Fruit fly (Drosophila melanogaster) whole organism, wandering third instar larva: ENCODE results near the gene RhoGAP100F.

Experiments
- Abd-B ChIP-seq: fragments of >200 bp; optimal IDR thresholded peaks from 2 replicates; lab custom pipeline; 2017; ENCODE audit warnings: missing biosample characterization, missing genetic modification characterization
- CG32264 ChIP-seq: fragments of 200-800 bp; sonication (Bioruptor generic); optimal IDR thresholded peaks from 2 replicates; lab custom pipeline; 2016; ENCODE audit warnings: missing biosample characterization, missing genetic modification characterization
- CG9705 ChIP-seq: fragments of 200-800 bp; sonication (Bioruptor generic); optimal IDR thresholded peaks from 2 replicates; lab custom pipeline; 2018; ENCODE audit warnings: missing biosample characterization, mild to moderate bottlenecking, missing genetic modification characterization
- Dfd ChIP-seq: fragments of >200 bp; optimal IDR thresholded peaks from 2 replicates; lab custom pipeline; 2017; ENCODE audit warnings: missing biosample characterization, missing genetic modification characterization
- Dif ChIP-seq: fragments of 200-275, 200-300 bp; sonication (Bioruptor generic); optimal IDR thresholded peaks from 2 replicates; lab custom pipeline; 2018; ENCODE audit warnings: missing biosample characterization, missing genetic modification characterization; ENCODE audit not compliant: partially characterized antibody
- HLH106 ChIP-seq: fragments of 200-800 bp; optimal IDR thresholded peaks from 3 replicates; lab custom pipeline; 2019; ENCODE audit warnings: missing biosample characterization, mild to moderate bottlenecking, missing genetic modification characterization, moderate library complexity
- Hnf4 ChIP-seq: fragments of 200-800 bp; sonication (Bioruptor generic); optimal IDR thresholded peaks from 2 replicates; lab custom pipeline; 2016; ENCODE audit warnings: missing biosample characterization, mild to moderate bottlenecking, missing genetic modification characterization
- Hr78 ChIP-seq: fragments of >200 bp; optimal IDR thresholded peaks from 2 replicates; lab custom pipeline; 2017; ENCODE audit warnings: missing biosample characterization, missing genetic modification characterization
- Hr83 ChIP-seq: fragments of 200-300 bp; sonication (Bioruptor generic); optimal IDR thresholded peaks from 2 replicates; lab custom pipeline; 2016; ENCODE audit warnings: missing biosample characterization, mild to moderate bottlenecking, missing genetic modification characterization, moderate library complexity; ENCODE audit not compliant: poor library complexity, severe bottlenecking
- Jra ChIP-seq: sonication (Bioruptor generic); optimal IDR thresholded peaks from 2 replicates; lab custom pipeline; 2016; ENCODE audit warnings: missing biosample characterization, missing genetic modification characterization
- Mio ChIP-seq: sonication (Bioruptor generic); optimal IDR thresholded peaks from 2 replicates; lab custom pipeline; 2016; ENCODE audit warnings: missing biosample characterization, missing genetic modification characterization
- Myc ChIP-seq: fragments of >200 bp; optimal IDR thresholded peaks from 2 replicates; lab custom pipeline; 2017
- Sp1 ChIP-seq: fragments of 200-800 bp; sonication (Bioruptor generic); optimal IDR thresholded peaks from 3 replicates; lab custom pipeline; 2019; ENCODE audit warnings: missing biosample characterization, mild to moderate bottlenecking, missing genetic modification characterization, moderate library complexity
- Vsx2 ChIP-seq: fragments of 200-300, 225-300 bp; sonication (Bioruptor generic); optimal IDR thresholded peaks from 2 replicates; lab custom pipeline; 2018; ENCODE audit warnings: missing biosample characterization, missing genetic modification characterization; ENCODE audit not compliant: partially characterized antibody
- br ChIP-seq: fragments of 200-800 bp; sonication (Bioruptor generic); optimal IDR thresholded peaks from 2 replicates; lab custom pipeline; 2016; ENCODE audit warnings: missing biosample characterization, missing genetic modification characterization
- brk ChIP-seq: fragments of 200-800 bp; sonication (Bioruptor generic); optimal IDR thresholded peaks from 2 replicates; lab custom pipeline; 2016; ENCODE audit warnings: missing biosample characterization, mild to moderate bottlenecking, missing genetic modification characterization
- dl ChIP-seq, 2 experiments: fragments of 175-275, 200-275 bp in 1 of 2; fragments of 200-275 bp in 1 of 2; sonication (Bioruptor generic); optimal IDR thresholded peaks; lab custom pipeline; 2018; ENCODE audit warnings: mild to moderate bottlenecking in 2 of 2, missing biosample characterization in 2 of 2, missing genetic modification characterization in 2 of 2, moderate library complexity in 2 of 2; ENCODE audit not compliant: partially characterized antibody in 2 of 2, insufficient read depth in 1 of 2
- dmrt93B ChIP-seq: fragments of 200-800 bp; sonication (Bioruptor generic); optimal IDR thresholded peaks from 2 replicates; lab custom pipeline; 2018; ENCODE audit warnings: missing biosample characterization, mild to moderate bottlenecking, missing genetic modification characterization
- dsf ChIP-seq: sonication (Bioruptor generic); optimal IDR thresholded peaks from 2 replicates; lab custom pipeline; 2016; ENCODE audit warnings: missing biosample characterization, missing genetic modification characterization, borderline replicate concordance
- ey ChIP-seq: fragments of 200-800 bp; sonication (Bioruptor generic); optimal IDR thresholded peaks from 2 replicates; lab custom pipeline; 2016; ENCODE audit warnings: missing biosample characterization, missing genetic modification characterization
- foxo ChIP-seq, 2 experiments: fragments of 200-800 bp; sonication (Bioruptor generic); optimal IDR thresholded peaks; 2 replicates in 1 of 2; 3 replicates in 1 of 2; lab custom pipeline; 2016 to 2017; ENCODE audit warnings: missing biosample characterization in 2 of 2, missing genetic modification characterization in 2 of 2
- fru ChIP-seq: fragments of 200-800 bp; sonication (Bioruptor generic); optimal IDR thresholded peaks from 3 replicates; lab custom pipeline; 2016; ENCODE audit warnings: missing biosample characterization, mild to moderate bottlenecking, missing genetic modification characterization
- h ChIP-seq: fragments of 200-800 bp; sonication (Bioruptor generic); optimal IDR thresholded peaks from 3 replicates; lab custom pipeline; 2016; ENCODE audit warnings: missing biosample characterization, mild to moderate bottlenecking, missing genetic modification characterization
- jim ChIP-seq: fragments of 175-275, 200-325 bp; sonication (Bioruptor generic); optimal IDR thresholded peaks from 2 replicates; lab custom pipeline; 2016; ENCODE audit warnings: missing biosample characterization, mild to moderate bottlenecking, missing genetic modification characterization
- pan ChIP-seq: fragments of >200 bp; optimal IDR thresholded peaks from 2 replicates; lab custom pipeline; 2017
- psq ChIP-seq: fragments of 200-800 bp; sonication (Bioruptor generic); optimal IDR thresholded peaks from 3 replicates; lab custom pipeline; 2017; ENCODE audit warnings: missing biosample characterization, mild to moderate bottlenecking, missing genetic modification characterization, moderate library complexity
- sage ChIP-seq: fragments of 200-800 bp; sonication (Bioruptor generic); optimal IDR thresholded peaks from 2 replicates; lab custom pipeline; 2016; ENCODE audit warnings: missing biosample characterization, mild to moderate bottlenecking, missing genetic modification characterization
- sv ChIP-seq: fragments of 200-800 bp; sonication (Bioruptor generic); optimal IDR thresholded peaks from 3 replicates; lab custom pipeline; 2016; ENCODE audit warnings: missing biosample characterization, missing genetic modification characterization
- tai ChIP-seq: sonication (Bioruptor generic); optimal IDR thresholded peaks from 2 replicates; lab custom pipeline; 2016; ENCODE audit warnings: missing biosample characterization, missing genetic modification characterization
- usp ChIP-seq: fragments of >200 bp; optimal IDR thresholded peaks from 2 replicates; lab custom pipeline; 2017; ENCODE audit warnings: missing biosample characterization, missing genetic modification characterization
- woc ChIP-seq: sonication (Bioruptor generic); optimal IDR thresholded peaks from 2 replicates; lab custom pipeline; 2016; ENCODE audit warnings: missing biosample characterization, mild to moderate bottlenecking, missing genetic modification characterization

The RhoGAP100F gene

dm6 chr3R:31824200-31824599, 11.8 kb downstream of the RhoGAP100F start:
- TF ChIP-seq Mio (GFP tag; lab: Kevin White, UChicago) (no peak), Hnf4 (GFP tag; lab: Kevin White, UChicago) (no peak), Dfd (GFP tag; lab: Kevin White, UChicago) (no peak), Sp1 (no peak), Myc (lab: Kevin White, UChicago) (no peak), dmrt93B (GFP tag; lab: Kevin White, UChicago) (no peak), woc (no peak), dsf (GFP tag; lab: Kevin White, UChicago) (no peak), foxo (GFP tag; optimal IDR thresholded peaks at IDR 0.05; lab: Kevin White, UChicago) (no peak), HLH106 (tag; lab: Kevin White, UChicago) (no peak), br (GFP tag; lab: Kevin White, UChicago) (no peak), h (no peak), pan (lab: Kevin White, UChicago) (no peak)

DNA sequence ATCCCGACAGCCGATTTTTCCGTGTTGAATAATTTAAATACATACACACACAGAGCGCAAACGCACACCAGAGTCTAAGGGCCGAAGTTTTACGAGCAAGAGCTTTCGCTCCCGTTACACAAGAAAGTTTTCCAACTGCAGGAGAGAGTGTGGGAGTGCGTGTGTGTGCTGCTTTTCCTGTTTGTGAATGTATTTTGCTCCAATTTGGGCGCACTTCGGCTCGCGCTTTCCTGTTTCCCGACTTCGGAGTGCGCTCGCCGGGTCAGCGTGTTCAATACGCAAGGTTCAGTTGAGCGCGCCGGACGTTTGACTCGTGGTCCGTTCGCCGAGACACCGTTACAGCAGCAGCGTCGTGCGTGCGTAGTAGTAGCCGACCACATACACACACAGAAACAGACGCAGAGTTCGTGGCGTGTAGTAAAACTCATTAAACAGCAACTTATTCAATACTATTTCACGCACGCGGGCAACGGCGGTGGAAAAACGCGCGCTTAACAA, 13.2 kb downstream of the RhoGAP100F start:
- TF ChIP-seq foxo (GFP tag; optimal IDR thresholded peaks at IDR 0.05; lab: Kevin White, UChicago), result no peak
- no peak for TF ChIP-seq Mio (GFP tag; lab: Kevin White, UChicago)
- TF ChIP-seq Hr83, result no peak
- TF ChIP-seq brk (GFP tag; lab: Kevin White, UChicago), result no peak

DNA sequence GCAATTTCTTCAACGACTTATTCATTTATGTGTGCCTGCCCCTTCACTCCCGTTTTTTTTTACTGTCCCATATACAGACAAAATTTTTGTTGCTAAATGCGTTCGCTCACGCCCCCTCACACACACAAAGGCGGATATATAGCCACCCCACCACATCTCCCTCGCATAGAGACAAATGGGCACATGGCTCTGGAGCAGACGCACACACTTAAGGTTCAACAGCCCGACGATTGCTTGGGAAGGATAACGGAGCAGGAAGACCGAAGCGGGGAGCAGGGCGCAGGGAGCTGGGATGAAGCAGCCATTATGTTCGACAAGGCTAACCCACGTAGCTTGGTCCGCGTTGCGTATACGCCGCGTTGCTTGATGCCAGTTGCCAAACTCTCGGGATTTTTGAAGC, 14.0 kb downstream of the RhoGAP100F start:
- TF ChIP-seq h (no peak), psq (GFP tag; lab: Kevin White, UChicago) (no peak), CG9705 (GFP tag; lab: Kevin White, UChicago) (no peak), Sp1 (no peak), Vsx2 (GFP tag; lab: Kevin White, UChicago) (no peak), Jra (GFP tag; lab: Kevin White, UChicago) (no peak), foxo (GFP tag; optimal IDR thresholded peaks at IDR 0.05; lab: Kevin White, UChicago) (no peak), fru (GFP tag; lab: Kevin White, UChicago) (no peak), Hr78 (no peak), usp (no peak), Hnf4 (GFP tag; lab: Kevin White, UChicago) (no peak), sv (GFP tag; lab: Kevin White, UChicago) (no peak), tai (GFP tag; lab: Kevin White, UChicago) (no peak), Dfd (GFP tag; lab: Kevin White, UChicago) (no peak), Dif (GFP tag; lab: Kevin White, UChicago) (no peak), pan (lab: Kevin White, UChicago) (no peak), sage (GFP tag; lab: Kevin White, UChicago) (no peak), dl (GFP tag; optimal IDR thresholded peaks at IDR 0.05; lab: Kevin White, UChicago; ENCODE audit: insufficient read depth in 1 of 2, partially characterized antibody in 2 of 2) (no peak), jim (GFP tag; lab: Kevin White, UChicago) (no peak), Abd-B (GFP tag; lab: Kevin White, UChicago) (no peak)

DNA sequence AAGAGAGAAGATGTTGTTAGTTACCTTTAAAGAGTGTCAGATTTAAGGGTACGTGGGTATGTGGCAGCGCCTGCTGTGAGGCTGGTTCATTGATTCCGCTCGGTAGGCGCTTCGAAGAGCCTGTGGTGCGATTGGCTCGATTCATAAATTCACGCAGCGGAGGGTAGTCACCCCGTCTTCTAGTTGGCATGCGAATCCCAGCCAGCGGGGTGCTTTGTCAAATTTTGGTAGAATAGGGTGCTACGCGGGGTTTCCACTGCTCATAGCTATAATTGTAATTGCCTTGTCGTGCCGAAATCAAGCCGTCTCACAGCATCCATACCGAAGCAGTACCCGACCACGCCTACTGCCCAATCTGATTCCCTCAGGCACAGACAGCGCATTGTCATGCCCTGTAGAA, 39.8 kb downstream of the RhoGAP100F start:
- TF ChIP-seq Myc (lab: Kevin White, UChicago) (no peak), fru (GFP tag; lab: Kevin White, UChicago) (no peak), Hnf4 (GFP tag; lab: Kevin White, UChicago) (no peak), psq (GFP tag; lab: Kevin White, UChicago) (no peak), Abd-B (GFP tag; lab: Kevin White, UChicago) (no peak), ey (GFP tag; lab: Kevin White, UChicago) (no peak), Hr78 (no peak), h (no peak), brk (GFP tag; lab: Kevin White, UChicago) (no peak), foxo (GFP tag; optimal IDR thresholded peaks at IDR 0.05; lab: Kevin White, UChicago) (no peak), dl (GFP tag; optimal IDR thresholded peaks at IDR 0.05; lab: Kevin White, UChicago; ENCODE audit: insufficient read depth in 1 of 2, partially characterized antibody in 2 of 2) (no peak), Sp1 (no peak), woc (no peak)

dm6 chr3R:31870488-31870887, 58.1 kb downstream of the RhoGAP100F start:
- TF ChIP-seq br (GFP tag; lab: Kevin White, UChicago), result no peak
- no peak for TF ChIP-seq woc
- TF ChIP-seq ey (GFP tag; lab: Kevin White, UChicago), result no peak
- no peak for TF ChIP-seq sage (GFP tag; lab: Kevin White, UChicago)
- TF ChIP-seq HLH106 (tag; lab: Kevin White, UChicago), result no peak
- no peak for TF ChIP-seq Dfd (GFP tag; lab: Kevin White, UChicago)
- TF ChIP-seq CG32264 (GFP tag; lab: Kevin White, UChicago), result no peak
